Fruit fly (Drosophila melanogaster): ENCODE results near the gene CG11638.

DNA sequence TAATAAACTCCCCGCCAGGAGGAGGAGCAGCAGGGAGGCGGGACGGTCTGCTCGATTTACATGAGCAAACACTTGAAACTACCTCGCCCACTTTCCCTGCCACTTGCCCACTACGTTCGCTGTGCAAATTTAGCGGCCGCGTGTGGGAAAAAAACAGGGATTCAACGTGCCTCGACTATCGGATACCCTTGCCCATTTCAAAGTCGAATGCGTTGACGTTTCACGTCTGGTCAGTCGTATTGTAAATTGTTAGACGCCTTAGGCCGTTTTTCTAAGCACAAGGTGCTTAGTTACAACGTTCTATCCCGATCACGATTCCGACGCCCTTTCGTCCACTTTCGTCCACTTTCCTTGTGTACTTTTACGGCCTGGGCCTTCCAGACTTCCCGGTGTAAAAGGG, 21.2 kb upstream of the CG11638 start:
- TF ChIP-seq Sin3A (optimal IDR thresholded peaks at IDR 0.05) (no peak), psq (optimal IDR thresholded peaks at IDR 0.05) (no peak), insv (optimal IDR thresholded peaks at IDR 0.05) (no peak), h (optimal IDR thresholded peaks at IDR 0.05) (no peak), ttk (optimal IDR thresholded peaks at IDR 0.05) (no peak), Myc (optimal IDR thresholded peaks at IDR 0.05) (no peak)
